Fruit fly (Drosophila melanogaster) whole organism, embryonic: ENCODE measurements around the gene zyd.

Experiments
- Abd-B ChIP-seq: fragments of 200-800 bp; sonication (Bioruptor generic); optimal IDR thresholded peaks from 2 replicates; lab custom pipeline; 2018; ENCODE audit warnings: missing biosample characterization, mild to moderate bottlenecking, missing genetic modification characterization, moderate library complexity
- Blimp-1 ChIP-seq: fragments of 200-800 bp; sonication (Bioruptor generic); optimal IDR thresholded peaks from 3 replicates; lab custom pipeline; 2018; ENCODE audit warnings: missing biosample characterization, missing genetic modification characterization, mild to moderate bottlenecking, moderate library complexity, missing genetic modification reagents
- Bteb2 ChIP-seq: fragments of 200-800 bp; sonication (Bioruptor generic); optimal IDR thresholded peaks from 2 replicates; lab custom pipeline; 2016; ENCODE audit warnings: missing biosample characterization, missing genetic modification characterization
- CG10654 ChIP-seq: fragments of 200-800 bp; sonication (Bioruptor generic); optimal IDR thresholded peaks from 2 replicates; lab custom pipeline; 2016; ENCODE audit warnings: missing biosample characterization, missing genetic modification characterization
- CG10979 ChIP-seq: fragments of 200-800 bp; sonication (Bioruptor generic); optimal IDR thresholded peaks from 2 replicates; lab custom pipeline; 2018; ENCODE audit warnings: missing biosample characterization, mild to moderate bottlenecking, missing genetic modification characterization, moderate library complexity
- CG11093 ChIP-seq: fragments of 200-800 bp; sonication (Bioruptor generic); IDR thresholded peaks from 3 replicates; pipeline ENCODE4 v1.3.6; 2022; ENCODE audit warnings: missing biosample characterization, missing genetic modification characterization
- CG12071 ChIP-seq: fragments of 200-800 bp; sonication (Bioruptor generic); optimal IDR thresholded peaks from 3 replicates; lab custom pipeline; 2018; ENCODE audit warnings: missing biosample characterization, mild to moderate bottlenecking, missing genetic modification characterization
- CG12236 ChIP-seq: fragments of 200-800 bp; sonication (Bioruptor generic); optimal IDR thresholded peaks from 2 replicates; lab custom pipeline; 2016; ENCODE audit warnings: missing biosample characterization, missing genetic modification characterization
- CG13424 ChIP-seq: fragments of 200-800 bp; sonication (Bioruptor generic); optimal IDR thresholded peaks from 2 replicates; lab custom pipeline; 2019; ENCODE audit warnings: missing biosample characterization, mild to moderate bottlenecking, missing genetic modification characterization, moderate library complexity
- CG13775 ChIP-seq: fragments of 200-800 bp; sonication (Bioruptor generic); optimal IDR thresholded peaks from 3 replicates; lab custom pipeline; 2017; ENCODE audit warnings: missing biosample characterization, mild to moderate bottlenecking, missing genetic modification characterization
- CG1647 ChIP-seq: fragments of 200-800 bp; sonication (Bioruptor generic); optimal IDR thresholded peaks from 3 replicates; lab custom pipeline; 2016; ENCODE audit warnings: missing biosample characterization, missing genetic modification characterization
- CG16815 ChIP-seq: fragments of 200-800 bp; sonication (Bioruptor generic); optimal IDR thresholded peaks from 3 replicates; lab custom pipeline; 2017; ENCODE audit warnings: missing biosample characterization, mild to moderate bottlenecking, missing genetic modification characterization
- CG18011 ChIP-seq: fragments of 200-800 bp; sonication (Bioruptor generic); optimal IDR thresholded peaks from 2 replicates; lab custom pipeline; 2017; ENCODE audit warnings: missing biosample characterization, missing genetic modification characterization, mild to moderate bottlenecking, moderate library complexity, missing genotype
- CG2678 ChIP-seq: fragments of 200-800 bp; sonication (Bioruptor generic); optimal IDR thresholded peaks from 3 replicates; lab custom pipeline; 2019; ENCODE audit warnings: missing biosample characterization, mild to moderate bottlenecking, missing genetic modification characterization, moderate library complexity
- CG2889 ChIP-seq: fragments of 200-800 bp; sonication (Bioruptor generic); IDR thresholded peaks from 3 replicates; pipeline ENCODE4 v1.3.6; 2022; ENCODE audit warnings: missing biosample characterization, missing genetic modification characterization
- CG31224 ChIP-seq: fragments of 200-800 bp; sonication (Bioruptor generic); IDR thresholded peaks from 2 replicates; pipeline ENCODE4 v1.3.6; 2022; ENCODE audit warnings: missing biosample characterization, missing genetic modification characterization
- CG31365 ChIP-seq: fragments of 200-800 bp; sonication (Bioruptor generic); optimal IDR thresholded peaks from 2 replicates; lab custom pipeline; 2018; ENCODE audit warnings: missing biosample characterization, mild to moderate bottlenecking, missing genetic modification characterization
- CG4360 ChIP-seq: fragments of 200-800 bp; sonication (Bioruptor generic); IDR thresholded peaks from 2 replicates; pipeline ENCODE4 v1.3.6; 2022; ENCODE audit warnings: missing biosample characterization, missing genetic modification characterization
- CG4730 ChIP-seq: fragments of 200-800 bp; sonication (Bioruptor generic); IDR thresholded peaks from 2 replicates; pipeline ENCODE4 v1.3.6; 2022; ENCODE audit warnings: missing biosample characterization, missing genetic modification characterization
- CG5245 ChIP-seq: fragments of 200-800 bp; sonication (Bioruptor generic); optimal IDR thresholded peaks from 3 replicates; lab custom pipeline; 2016; ENCODE audit warnings: missing biosample characterization, missing genetic modification characterization
- CG6791 ChIP-seq: fragments of 200-800 bp; sonication (Bioruptor generic); IDR thresholded peaks from 3 replicates; pipeline ENCODE4 v1.3.6; 2022; ENCODE audit warnings: missing biosample characterization, missing genetic modification characterization; ENCODE audit not compliant: partially characterized antibody
- CG6813 ChIP-seq: fragments of 200-800 bp; sonication (Bioruptor generic); optimal IDR thresholded peaks from 2 replicates; lab custom pipeline; 2017; ENCODE audit warnings: missing biosample characterization, missing genetic modification characterization, mild to moderate bottlenecking, moderate library complexity, missing genetic modification reagents
- CG6854 ChIP-seq: fragments of 200-800 bp; sonication (Bioruptor generic); optimal IDR thresholded peaks from 3 replicates; lab custom pipeline; 2017; ENCODE audit warnings: missing biosample characterization, mild to moderate bottlenecking, missing genetic modification characterization
- CG7745 ChIP-seq: fragments of 200-800 bp; sonication (Bioruptor generic); optimal IDR thresholded peaks from 2 replicates; lab custom pipeline; 2018; ENCODE audit warnings: missing biosample characterization, mild to moderate bottlenecking, missing genetic modification characterization, moderate library complexity
- CG7786 ChIP-seq: fragments of 200-800 bp; sonication (Bioruptor generic); optimal IDR thresholded peaks from 2 replicates; lab custom pipeline; 2016; ENCODE audit warnings: missing biosample characterization, missing genetic modification characterization
- CG7963 ChIP-seq: fragments of 200-800 bp; sonication (Bioruptor generic); IDR thresholded peaks from 3 replicates; pipeline ENCODE4 v1.3.6; 2022; ENCODE audit warnings: missing biosample characterization, missing genetic modification characterization; ENCODE audit not compliant: partially characterized antibody
- CG8089 ChIP-seq: fragments of 200-800 bp; sonication (Bioruptor generic); optimal IDR thresholded peaks from 3 replicates; lab custom pipeline; 2016; ENCODE audit warnings: missing biosample characterization, missing genetic modification characterization
- CG8478 ChIP-seq: fragments of >200 bp; optimal IDR thresholded peaks from 2 replicates; lab custom pipeline; 2018
- CTCF ChIP-seq: fragments of 200-800 bp; sonication (Bioruptor generic); optimal IDR thresholded peaks from 2 replicates; lab custom pipeline; 2017; ENCODE audit warnings: missing biosample characterization, mild to moderate bottlenecking, missing genetic modification characterization, moderate library complexity
- D19A ChIP-seq: fragments of 200-800 bp; optimal IDR thresholded peaks from 3 replicates; lab custom pipeline; 2019; ENCODE audit warnings: missing biosample characterization, mild to moderate bottlenecking, missing genetic modification characterization, moderate library complexity
- Dad ChIP-seq: fragments of 200-800 bp; sonication (Bioruptor generic); optimal IDR thresholded peaks from 3 replicates; lab custom pipeline; 2016; ENCODE audit warnings: missing biosample characterization, missing genetic modification characterization
- Dref ChIP-seq: fragments of 200-800 bp; sonication (Bioruptor generic); IDR thresholded peaks from 2 replicates; pipeline ENCODE4 v1.3.6; 2022; ENCODE audit warnings: missing biosample characterization, missing genetic modification characterization
- HLHmδ ChIP-seq: fragments of 200-800 bp; sonication (Bioruptor generic); optimal IDR thresholded peaks from 2 replicates; lab custom pipeline; 2018; ENCODE audit warnings: missing biosample characterization, mild to moderate bottlenecking, missing genetic modification characterization, moderate library complexity
- Hmr ChIP-seq: fragments of 200-800 bp; sonication (Bioruptor generic); optimal IDR thresholded peaks from 3 replicates; lab custom pipeline; 2017; ENCODE audit warnings: mild to moderate bottlenecking, missing biosample characterization, missing genetic modification reagents, missing genetic modification characterization
- Hmx ChIP-seq: fragments of 200-800 bp; sonication (Bioruptor generic); optimal IDR thresholded peaks from 2 replicates; lab custom pipeline; 2016; ENCODE audit warnings: missing biosample characterization, missing genetic modification characterization
- MESR4 ChIP-seq: fragments of 200-800 bp; sonication (Bioruptor generic); optimal IDR thresholded peaks from 2 replicates; lab custom pipeline; 2018; ENCODE audit warnings: missing biosample characterization, mild to moderate bottlenecking, missing genetic modification characterization, moderate library complexity
- TFAM ChIP-seq: fragments of 200-800 bp; sonication (Bioruptor generic); optimal IDR thresholded peaks from 2 replicates; lab custom pipeline; 2017; ENCODE audit warnings: missing biosample characterization, missing genetic modification characterization, inconsistent platforms
- Vsx1 ChIP-seq: fragments of 200-800 bp; sonication (Bioruptor generic); optimal IDR thresholded peaks from 2 replicates; lab custom pipeline; 2017; ENCODE audit warnings: missing biosample characterization, mild to moderate bottlenecking, missing genetic modification characterization, missing genetic modification reagents
- br ChIP-seq: fragments of >200 bp; optimal IDR thresholded peaks from 2 replicates; lab custom pipeline; 2017
- btn ChIP-seq: fragments of 200-800 bp; sonication (Bioruptor generic); optimal IDR thresholded peaks from 2 replicates; lab custom pipeline; 2016; ENCODE audit warnings: missing biosample characterization, missing genetic modification characterization
- chn ChIP-seq: fragments of 200-800 bp; sonication (Bioruptor generic); optimal IDR thresholded peaks from 2 replicates; lab custom pipeline; 2016; ENCODE audit warnings: missing biosample characterization, missing genetic modification characterization
- eve ChIP-seq, 2 experiments: fragments of >200 bp; optimal IDR thresholded peaks; 2 replicates each; lab custom pipeline; 2017; ENCODE audit warnings: missing biosample characterization in 2 of 2, missing genetic modification characterization in 2 of 2
- gcm2 ChIP-seq: fragments of 200-800 bp; sonication (Bioruptor generic); optimal IDR thresholded peaks from 2 replicates; lab custom pipeline; 2016; ENCODE audit warnings: missing biosample characterization, missing genetic modification characterization
- grau ChIP-seq: fragments of 200-800 bp; optimal IDR thresholded peaks from 3 replicates; lab custom pipeline; 2019; ENCODE audit warnings: missing biosample characterization, mild to moderate bottlenecking, missing genetic modification characterization, moderate library complexity
- lab ChIP-seq: fragments of 200-800 bp; sonication (Bioruptor generic); optimal IDR thresholded peaks from 3 replicates; lab custom pipeline; 2017; ENCODE audit warnings: missing biosample characterization, missing genetic modification characterization, mild to moderate bottlenecking, moderate library complexity, missing genetic modification reagents
- oc ChIP-seq: fragments of 200-800 bp; sonication (Bioruptor generic); optimal IDR thresholded peaks from 2 replicates; lab custom pipeline; 2018; ENCODE audit warnings: missing biosample characterization, mild to moderate bottlenecking, missing genetic modification characterization, moderate library complexity
- p53 ChIP-seq: fragments of 200-800 bp; sonication (Bioruptor generic); optimal IDR thresholded peaks from 2 replicates; lab custom pipeline; 2016; ENCODE audit warnings: missing biosample characterization, missing genetic modification characterization
- pb ChIP-seq: fragments of 200-800 bp; sonication (Bioruptor generic); optimal IDR thresholded peaks from 3 replicates; lab custom pipeline; 2016; ENCODE audit warnings: missing biosample characterization, missing genetic modification characterization
- sim ChIP-seq: fragments of 200-800 bp; sonication (Bioruptor generic); IDR thresholded peaks from 2 replicates; pipeline ENCODE4 v1.3.6; 2022; ENCODE audit warnings: missing biosample characterization, missing genetic modification characterization
- sr ChIP-seq: fragments of 200-800 bp; sonication (Bioruptor generic); IDR thresholded peaks from 3 replicates; pipeline ENCODE4 v1.3.6; 2022; ENCODE audit warnings: missing biosample characterization, missing genetic modification characterization
- sug ChIP-seq: fragments of 200-800 bp; optimal IDR thresholded peaks from 2 replicates; lab custom pipeline; 2019; ENCODE audit warnings: missing biosample characterization, mild to moderate bottlenecking, missing genetic modification characterization, moderate library complexity
- twi ChIP-seq: fragments of 200-800 bp; optimal IDR thresholded peaks from 2 replicates; lab custom pipeline; 2019; ENCODE audit warnings: missing biosample characterization, mild to moderate bottlenecking, missing genetic modification characterization, moderate library complexity

zyd gene

dm6 chrX:23011859-23012258, 10.8 kb upstream of the zyd start (continued):
- TF ChIP-seq CG6791 (GFP tag; lab: Robert Waterston, UW) = no peak
- no peak for TF ChIP-seq Hmx (GFP tag; lab: Kevin White, UChicago)
- TF ChIP-seq CG16815 (GFP tag; lab: Kevin White, UChicago) = no peak
- no peak for TF ChIP-seq CG4730
- TF ChIP-seq CG8089 (GFP tag; lab: Kevin White, UChicago) = no peak
- no peak for TF ChIP-seq CG7786 (GFP tag; lab: Kevin White, UChicago)
- TF ChIP-seq CG2678 (tag; lab: Kevin White, UChicago) = no peak
- TF ChIP-seq CG6813 (GFP tag; lab: Kevin White, UChicago) = no peak
- TF ChIP-seq CG31224 (GFP tag; lab: Robert Waterston, UW) = peak; percentile 88
- TF ChIP-seq sug (tag; lab: Kevin White, UChicago) = peak; percentile 20
- TF ChIP-seq CG11093 (GFP tag; lab: Robert Waterston, UW) = no peak
- no peak for TF ChIP-seq twi (tag; lab: Kevin White, UChicago)
- TF ChIP-seq CG7963 (GFP tag; lab: Robert Waterston, UW) = no peak
- TF ChIP-seq CG13775 (GFP tag; lab: Kevin White, UChicago) = no peak

- TF ChIP-seq lab (GFP tag; lab: Kevin White, UChicago) (peak; percentile 22), CG18011 (GFP tag; lab: Kevin White, UChicago) (no peak), sim (GFP tag; lab: Robert Waterston, UW) (no peak), CG31365 (tag; lab: Kevin White, UChicago) (no peak), CG12071 (GFP tag; lab: Kevin White, UChicago) (no peak), TFAM (GFP tag; lab: Kevin White, UChicago) (no peak), Bteb2 (no peak), CG10979 (tag; lab: Kevin White, UChicago) (peak; percentile 15), Blimp-1 (GFP tag; lab: Kevin White, UChicago) (no peak), sr (GFP tag; lab: Robert Waterston, UW) (no peak), pb (GFP tag; lab: Kevin White, UChicago) (no peak), Hmr (GFP tag; lab: Kevin White, UChicago) (peak; percentile 64), gcm2 (GFP tag; lab: Kevin White, UChicago) (no peak), CG10654 (GFP tag; lab: Kevin White, UChicago) (no peak), CG8478 (lab: Kevin White, UChicago) (no peak), CTCF (no peak), grau (tag; lab: Kevin White, UChicago) (peak; percentile 24), Dref (peak; percentile 88), CG7745 (tag; lab: Kevin White, UChicago) (no peak), eve (GFP tag; optimal IDR thresholded peaks at IDR 0.05; lab: Kevin White, UChicago) (no peak), btn (GFP tag; lab: Kevin White, UChicago) (no peak), MESR4 (GFP tag; lab: Kevin White, UChicago) (peak; percentile 37), HLHmδ (GFP tag; lab: Kevin White, UChicago) (no peak), Abd-B (peak; percentile 50), CG5245 (GFP tag; lab: Kevin White, UChicago) (no peak), chn (GFP tag; lab: Kevin White, UChicago) (peak; percentile 17), CG1647 (GFP tag; lab: Kevin White, UChicago) (no peak), CG13424 (tag; lab: Kevin White, UChicago) (no peak), CG2889 (GFP tag; lab: Robert Waterston, UW) (no peak), oc (tag; lab: Kevin White, UChicago) (no peak), CG12236 (GFP tag; lab: Kevin White, UChicago) (no peak), p53 (no peak), CG4360 (GFP tag; lab: Robert Waterston, UW) (no peak), Vsx1 (GFP tag; lab: Kevin White, UChicago) (no peak), CG6854 (no peak), Dad (GFP tag; lab: Kevin White, UChicago) (peak; percentile 6), br (lab: Kevin White, UChicago) (no peak), D19A (tag; lab: Kevin White, UChicago) (no peak)
Measured at dm6 chrX:23013208-23013607, 9.5 kb upstream of the zyd start, which contains the start of the genes Rab21 and Coa7. TSS of gene Rab21 (minus strand) at chrX:23013409. TSS of gene Coa7 (plus strand) at chrX:23013495.
